Fruit fly (Drosophila melanogaster) whole organism, adult: ENCODE results near the gene mon2.

Source experiments
- CG11617 ChIP-seq: fragments of 200-800 bp; sonication (Bioruptor generic); optimal IDR thresholded peaks from 2 replicates; lab custom pipeline; 2017; ENCODE audit warnings: mild to moderate bottlenecking, missing biosample characterization, missing genetic modification reagents, missing genetic modification characterization
- CG12768 ChIP-seq: fragments of 200-800 bp; sonication (Bioruptor generic); optimal IDR thresholded peaks from 2 replicates; lab custom pipeline; 2017; ENCODE audit warnings: missing biosample characterization, missing genetic modification characterization, mild to moderate bottlenecking, moderate library complexity, missing genetic modification reagents
- CG14711 ChIP-seq: fragments of 200-800 bp; sonication (Bioruptor generic); optimal IDR thresholded peaks from 2 replicates; lab custom pipeline; 2018; ENCODE audit warnings: missing biosample characterization, mild to moderate bottlenecking, missing genetic modification characterization, moderate library complexity
- CG1620 ChIP-seq: fragments of 200-800 bp; sonication (Bioruptor generic); optimal IDR thresholded peaks from 2 replicates; lab custom pipeline; 2016; ENCODE audit warnings: missing biosample characterization, missing genetic modification characterization
- CG33017 ChIP-seq: fragments of 200-800 bp; sonication (Bioruptor generic); optimal IDR thresholded peaks from 2 replicates; lab custom pipeline; 2018; ENCODE audit warnings: missing biosample characterization, mild to moderate bottlenecking, missing genetic modification characterization, moderate library complexity
- CG5204 ChIP-seq: fragments of 200-800 bp; sonication (Bioruptor generic); optimal IDR thresholded peaks from 2 replicates; lab custom pipeline; 2016; ENCODE audit warnings: missing biosample characterization, missing genetic modification characterization
- CG7045 ChIP-seq: fragments of 200-800 bp; sonication (Bioruptor generic); optimal IDR thresholded peaks from 2 replicates; lab custom pipeline; 2017; ENCODE audit warnings: missing biosample characterization, mild to moderate bottlenecking, missing genetic modification characterization
- CG7101 ChIP-seq: fragments of 200-800 bp; sonication (Bioruptor generic); optimal IDR thresholded peaks from 2 replicates; lab custom pipeline; 2018; ENCODE audit warnings: missing biosample characterization, mild to moderate bottlenecking, missing genetic modification characterization, moderate library complexity
- Clk ChIP-seq: fragments of 200-800 bp; sonication (Bioruptor generic); optimal IDR thresholded peaks from 2 replicates; lab custom pipeline; 2017; ENCODE audit warnings: missing biosample characterization, missing genetic modification characterization
- Crg-1 ChIP-seq: fragments of 200-800 bp; sonication (Bioruptor generic); optimal IDR thresholded peaks from 2 replicates; lab custom pipeline; 2016; ENCODE audit warnings: missing biosample characterization, missing genetic modification characterization
- Hr96 ChIP-seq: fragments of 200-800 bp; sonication (Bioruptor generic); optimal IDR thresholded peaks from 2 replicates; lab custom pipeline; 2016; ENCODE audit warnings: missing biosample characterization, missing genetic modification characterization
- Mnt ChIP-seq: fragments of 200-800 bp; sonication (Bioruptor generic); optimal IDR thresholded peaks from 2 replicates; lab custom pipeline; 2016; ENCODE audit warnings: missing biosample characterization, mild to moderate bottlenecking, missing genetic modification characterization
- bab1 ChIP-seq: fragments of 200-800 bp; sonication (Bioruptor generic); optimal IDR thresholded peaks from 3 replicates; lab custom pipeline; 2019; ENCODE audit warnings: missing biosample characterization, mild to moderate bottlenecking, missing genetic modification characterization, moderate library complexity
- cic ChIP-seq: fragments of 200-800 bp; sonication (Bioruptor generic); optimal IDR thresholded peaks from 2 replicates; lab custom pipeline; 2017; ENCODE audit warnings: missing biosample characterization, mild to moderate bottlenecking, missing genetic modification characterization, moderate library complexity
- cnc ChIP-seq, 2 experiments: fragments of >200 bp; optimal IDR thresholded peaks; 2 replicates each; lab custom pipeline; 2017
- kay ChIP-seq: fragments of 200-800 bp; sonication (Bioruptor generic); peaks from one replicate; lab custom pipeline; 2016; ENCODE audit warnings: missing biosample characterization, missing genetic modification characterization, borderline replicate concordance
- ovo ChIP-seq: fragments of 200-800 bp; sonication (Bioruptor generic); optimal IDR thresholded peaks from 2 replicates; lab custom pipeline; 2016; ENCODE audit warnings: missing biosample characterization, missing genetic modification characterization
- pad ChIP-seq: fragments of 200-800 bp; sonication (Bioruptor generic); optimal IDR thresholded peaks from 3 replicates; lab custom pipeline; 2017; ENCODE audit warnings: missing biosample characterization, missing genetic modification characterization, mild to moderate bottlenecking, moderate library complexity, missing genetic modification reagents
- tj ChIP-seq: fragments of 200-800 bp; sonication (Bioruptor generic); optimal IDR thresholded peaks from 3 replicates; lab custom pipeline; 2017; ENCODE audit warnings: missing biosample characterization, mild to moderate bottlenecking, missing genetic modification characterization, moderate library complexity
- toe ChIP-seq: fragments of 200-800 bp; sonication (Bioruptor generic); optimal IDR thresholded peaks from 2 replicates; lab custom pipeline; 2016; ENCODE audit warnings: missing biosample characterization, missing genetic modification characterization

The mon2 gene

DNA sequence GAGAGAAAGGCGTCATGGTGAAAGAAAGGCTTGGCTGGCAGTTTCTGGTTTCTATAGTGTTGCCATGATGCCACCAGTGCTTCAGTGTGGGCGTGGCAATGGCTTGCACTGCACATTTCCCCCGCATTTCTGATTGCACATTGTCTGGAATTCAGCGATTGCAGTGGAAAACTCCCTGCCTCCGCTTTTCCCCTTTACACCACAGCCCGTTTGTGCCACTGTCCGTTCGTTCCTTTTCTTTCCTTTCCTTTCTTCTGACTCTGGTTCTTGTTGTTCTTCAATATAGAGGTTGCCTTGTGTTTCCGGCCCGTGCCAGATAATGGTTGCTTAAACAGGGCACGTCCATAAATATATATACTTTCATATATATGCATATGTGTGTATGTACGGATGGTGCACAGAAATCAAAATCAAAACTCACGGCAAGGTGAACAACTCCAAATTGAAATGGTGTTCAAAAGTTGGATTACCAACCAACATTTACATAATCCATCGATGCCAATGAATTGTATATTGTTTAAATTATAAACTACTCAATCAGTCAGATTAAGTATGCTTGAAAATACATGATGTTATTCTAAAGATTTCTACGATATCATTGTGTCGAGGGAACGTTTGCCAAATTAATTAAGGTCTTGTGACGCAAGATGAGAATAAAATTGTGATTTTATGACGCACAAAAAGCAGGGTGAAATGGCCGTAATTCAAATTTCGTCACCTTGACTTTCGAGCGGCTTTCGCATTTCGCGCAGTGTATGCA lies 30.4 kb downstream of the mon2 start:
- peak; percentile 89 for TF ChIP-seq kay (GFP tag; lab: Kevin White, UChicago)
- TF ChIP-seq CG5204 (GFP tag; lab: Kevin White, UChicago): no peak
- peak; percentile 43 for TF ChIP-seq tj

DNA sequence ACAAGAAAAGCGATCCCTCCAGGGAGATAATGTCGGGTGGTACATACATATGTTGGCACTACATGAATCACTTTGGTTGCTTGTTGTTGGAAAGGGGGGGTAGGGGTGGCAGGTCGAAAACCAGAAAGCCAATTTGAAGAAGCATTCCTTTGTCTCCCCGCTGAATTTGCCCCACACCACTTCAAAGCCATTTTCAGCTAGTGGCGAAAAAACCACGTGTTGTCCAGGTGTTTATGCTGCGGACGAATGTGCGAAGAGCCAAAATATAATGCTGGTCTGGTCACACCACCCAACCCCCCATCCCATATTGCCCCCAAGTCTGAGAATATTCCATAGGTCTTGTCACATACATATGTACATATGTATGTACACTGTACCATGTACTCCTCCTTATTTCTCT lies 31.9 kb downstream of the mon2 start:
- TF ChIP-seq pad (GFP tag; lab: Kevin White, UChicago) (no peak), CG1620 (GFP tag; lab: Kevin White, UChicago) (no peak), CG33017 (tag; lab: Kevin White, UChicago) (no peak), bab1 (GFP tag; lab: Kevin White, UChicago) (no peak), CG7045 (GFP tag; lab: Kevin White, UChicago) (no peak), CG11617 (GFP tag; lab: Kevin White, UChicago) (no peak), CG12768 (GFP tag; lab: Kevin White, UChicago) (no peak), cnc (optimal IDR thresholded peaks at IDR 0.05; lab: Kevin White, UChicago) (no peak)

DNA sequence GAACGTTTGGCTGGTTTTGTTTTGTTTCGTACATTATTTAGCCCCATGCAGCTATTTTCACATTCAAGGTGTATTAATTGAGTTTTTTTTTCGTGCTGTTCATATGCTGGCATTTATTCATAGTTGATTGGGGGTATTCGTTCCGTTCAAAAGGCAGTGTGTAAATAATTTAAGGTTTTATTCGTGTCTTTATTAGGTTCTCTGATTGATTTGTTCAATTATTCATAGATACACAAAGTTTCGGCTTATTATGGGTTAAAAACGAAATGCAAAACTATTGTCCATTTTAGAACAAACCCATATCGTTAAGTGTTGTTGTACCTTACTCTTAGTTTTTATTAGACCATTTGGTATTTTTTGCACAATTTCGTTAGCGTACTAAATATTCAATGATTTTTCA lies 32.4 kb downstream of the mon2 start:
- TF ChIP-seq cnc (optimal IDR thresholded peaks at IDR 0.05; lab: Kevin White, UChicago): no peak
- peak; percentile 57 for TF ChIP-seq kay (GFP tag; lab: Kevin White, UChicago)

DNA sequence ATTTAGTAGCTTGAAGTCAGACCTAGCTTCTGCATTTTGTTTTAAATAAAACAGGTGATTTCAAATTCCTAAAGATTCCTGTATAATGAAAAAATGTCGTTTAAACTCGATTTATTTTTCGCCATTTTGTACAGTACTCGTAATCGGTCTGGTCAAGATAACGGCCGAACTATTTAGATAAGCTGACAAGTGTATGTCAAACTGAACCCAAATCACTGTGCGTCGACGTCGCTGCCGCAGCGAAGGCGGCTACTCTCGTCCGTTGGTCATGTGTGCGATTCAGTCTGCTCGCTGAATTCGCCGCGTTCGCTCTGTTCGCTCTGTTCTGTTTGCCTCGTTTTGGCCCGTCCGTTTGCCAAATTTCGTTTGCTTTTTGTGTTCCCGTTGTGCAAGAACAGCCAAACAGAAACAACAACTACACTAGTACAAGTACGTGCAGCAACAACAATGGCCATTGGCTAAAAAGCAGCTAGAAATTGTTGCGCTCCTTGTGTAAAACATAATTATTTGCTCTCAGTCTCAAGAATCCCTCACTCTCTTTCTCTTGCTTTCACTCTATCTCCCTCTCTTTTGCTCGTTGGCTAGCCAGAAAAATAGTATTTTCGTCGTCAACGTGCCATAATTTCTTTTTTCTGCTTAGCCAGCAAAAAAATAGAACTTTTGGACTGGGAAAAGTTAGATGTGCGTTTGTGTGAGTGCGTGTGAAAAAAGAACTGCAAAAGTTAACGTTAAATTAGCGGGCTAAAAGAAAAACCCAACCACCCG lies 35.6 kb downstream of the mon2 start:
- peak; percentile 63 for TF ChIP-seq Mnt (GFP tag; lab: Kevin White, UChicago)
- TF ChIP-seq ovo (GFP tag; lab: Kevin White, UChicago): no peak
- TF ChIP-seq CG7101 (tag; lab: Kevin White, UChicago): no peak
- peak; percentile 61 for TF ChIP-seq cic (GFP tag; lab: Kevin White, UChicago)
- TF ChIP-seq tj: peak; percentile 80
- TF ChIP-seq Hr96 (GFP tag; lab: Kevin White, UChicago): no peak
- TF ChIP-seq Clk (GFP tag; lab: Kevin White, UChicago): no peak
- no peak for TF ChIP-seq kay (GFP tag; lab: Kevin White, UChicago)
- peak; percentile 24 for TF ChIP-seq CG14711 (tag; lab: Kevin White, UChicago)
- TF ChIP-seq CG1620 (GFP tag; lab: Kevin White, UChicago): no peak
- no peak for TF ChIP-seq cnc (optimal IDR thresholded peaks at IDR 0.05; lab: Kevin White, UChicago)
- TF ChIP-seq bab1 (GFP tag; lab: Kevin White, UChicago): peak; percentile 21
- TF ChIP-seq toe (GFP tag; lab: Kevin White, UChicago): no peak
- peak; percentile 62 for TF ChIP-seq CG33017 (tag; lab: Kevin White, UChicago)
- no peak for TF ChIP-seq Crg-1
- TF ChIP-seq pad (GFP tag; lab: Kevin White, UChicago): no peak
- TF ChIP-seq CG11617 (GFP tag; lab: Kevin White, UChicago): peak; percentile 55
- peak; percentile 36 for TF ChIP-seq CG12768 (GFP tag; lab: Kevin White, UChicago)
- no peak for TF ChIP-seq CG5204 (GFP tag; lab: Kevin White, UChicago)
- TF ChIP-seq CG7045 (GFP tag; lab: Kevin White, UChicago): no peak

DNA sequence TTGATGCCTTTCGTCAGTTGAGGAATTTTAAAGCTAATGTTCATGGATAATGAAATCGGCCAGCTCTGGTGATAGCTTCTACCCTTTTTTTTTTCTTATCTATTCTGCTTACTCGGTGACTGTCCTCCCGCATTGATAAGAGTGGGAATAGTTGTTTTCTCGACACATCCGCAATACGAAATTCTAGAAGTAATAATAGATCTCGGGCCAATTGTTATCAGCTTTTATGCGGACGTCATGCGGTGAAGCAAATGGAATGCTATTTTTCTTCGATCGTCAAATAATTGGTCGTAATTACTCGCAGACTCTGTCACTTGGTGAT lies 36.4 kb downstream of the mon2 start:
- TF ChIP-seq bab1 (GFP tag; lab: Kevin White, UChicago) (no peak), CG7045 (GFP tag; lab: Kevin White, UChicago) (no peak), pad (GFP tag; lab: Kevin White, UChicago) (no peak), toe (GFP tag; lab: Kevin White, UChicago) (no peak), CG5204 (GFP tag; lab: Kevin White, UChicago) (no peak), Clk (GFP tag; lab: Kevin White, UChicago) (no peak), cnc (optimal IDR thresholded peaks at IDR 0.05; lab: Kevin White, UChicago) (peak in 1 of 2 experiments; percentile 44), CG7101 (tag; lab: Kevin White, UChicago) (no peak), tj (no peak), CG33017 (tag; lab: Kevin White, UChicago) (no peak), CG11617 (GFP tag; lab: Kevin White, UChicago) (peak; percentile 10), cic (GFP tag; lab: Kevin White, UChicago) (no peak), Crg-1 (no peak), CG12768 (GFP tag; lab: Kevin White, UChicago) (no peak), kay (GFP tag; lab: Kevin White, UChicago) (peak; percentile 68), Hr96 (GFP tag; lab: Kevin White, UChicago) (no peak)

DNA sequence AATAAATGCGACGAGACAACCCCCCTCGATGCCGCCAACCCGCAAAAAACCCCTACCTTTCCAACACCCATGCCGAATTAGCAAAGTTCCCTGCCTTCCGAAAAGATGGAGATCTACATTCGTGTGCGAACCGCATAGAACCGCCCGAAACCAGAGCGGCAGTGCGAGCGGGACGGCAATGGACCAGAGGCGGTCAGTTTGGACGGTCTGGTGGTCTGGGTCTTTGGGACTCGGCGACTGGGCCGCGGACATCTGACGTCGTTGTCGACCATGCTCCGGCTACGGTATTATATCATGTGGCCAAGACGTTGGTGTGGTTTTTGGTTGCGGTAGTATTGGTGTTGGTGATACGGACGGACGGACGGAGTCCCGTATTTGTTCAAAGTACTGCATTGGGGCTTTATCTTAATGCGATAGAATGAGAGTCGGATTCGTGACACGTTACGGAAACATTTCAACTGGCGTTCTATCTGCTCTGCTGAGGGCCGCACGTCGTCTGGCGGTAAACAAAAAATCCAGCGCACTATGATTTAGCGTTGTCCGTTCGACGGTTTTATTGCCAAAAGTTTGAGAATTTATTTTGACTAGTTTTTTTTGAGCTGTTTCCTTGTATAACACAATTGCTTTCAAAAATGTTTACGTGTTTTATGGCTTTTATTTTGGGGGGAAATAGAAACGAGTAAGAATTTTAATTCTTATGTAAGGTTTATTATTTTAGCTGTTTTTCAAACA lies 36.9 kb downstream of the mon2 start:
- TF ChIP-seq CG33017 (tag; lab: Kevin White, UChicago): peak; percentile 48
- TF ChIP-seq CG12768 (GFP tag; lab: Kevin White, UChicago): peak; percentile 52
- peak; percentile 18 for TF ChIP-seq Clk (GFP tag; lab: Kevin White, UChicago)
- TF ChIP-seq cnc (optimal IDR thresholded peaks at IDR 0.05; lab: Kevin White, UChicago): no peak
- TF ChIP-seq CG7045 (GFP tag; lab: Kevin White, UChicago): peak; percentile 21
- peak; percentile 25 for TF ChIP-seq CG14711 (tag; lab: Kevin White, UChicago)
- TF ChIP-seq kay (GFP tag; lab: Kevin White, UChicago): peak; percentile 93
- no peak for TF ChIP-seq ovo (GFP tag; lab: Kevin White, UChicago)
- TF ChIP-seq CG11617 (GFP tag; lab: Kevin White, UChicago): peak; percentile 55
- TF ChIP-seq toe (GFP tag; lab: Kevin White, UChicago): no peak
- peak; percentile 2 for TF ChIP-seq tj
- peak; percentile 27 for TF ChIP-seq Mnt (GFP tag; lab: Kevin White, UChicago)
- TF ChIP-seq CG7101 (tag; lab: Kevin White, UChicago): peak; percentile 38
- TF ChIP-seq cic (GFP tag; lab: Kevin White, UChicago): peak; percentile 21
